Fruit fly (Drosophila melanogaster) whole organism, embryonic: ENCODE data around the gene Dus1.
A peak's percentile ranks its signal among the peaks of the same experiment; 100 is the strongest.

ENCODE experiments used
- ATbp ChIP-seq: fragments of 200-800 bp; sonication (Bioruptor generic); optimal IDR thresholded peaks from 2 replicates; lab custom pipeline; 2017; ENCODE audit warnings: missing biosample characterization, mild to moderate bottlenecking, missing genetic modification characterization, missing genetic modification reagents
- Atf6 ChIP-seq: fragments of 200-800 bp; sonication (Bioruptor generic); IDR thresholded peaks from 2 replicates; pipeline ENCODE4 v1.3.6; 2022; ENCODE audit warnings: missing biosample characterization, missing genetic modification characterization
- B-H1 ChIP-seq: fragments of 200-800 bp; sonication (Bioruptor generic); IDR thresholded peaks from 3 replicates; pipeline ENCODE4 v1.3.6; 2022; ENCODE audit warnings: missing biosample characterization, missing genetic modification characterization
- C15 ChIP-seq: fragments of 200-800 bp; sonication (Bioruptor generic); IDR thresholded peaks from 3 replicates; pipeline ENCODE4 v1.3.6; 2022; ENCODE audit warnings: missing biosample characterization, missing genetic modification characterization
- CG11093 ChIP-seq: fragments of 200-800 bp; sonication (Bioruptor generic); IDR thresholded peaks from 3 replicates; pipeline ENCODE4 v1.3.6; 2022; ENCODE audit warnings: missing biosample characterization, missing genetic modification characterization
- CG12391 ChIP-seq: fragments of 200-800 bp; sonication (Bioruptor generic); optimal IDR thresholded peaks from 3 replicates; lab custom pipeline; 2018; ENCODE audit warnings: missing biosample characterization, mild to moderate bottlenecking, missing genetic modification characterization, moderate library complexity
- CG13424 ChIP-seq: fragments of 200-800 bp; sonication (Bioruptor generic); optimal IDR thresholded peaks from 2 replicates; lab custom pipeline; 2019; ENCODE audit warnings: missing biosample characterization, mild to moderate bottlenecking, missing genetic modification characterization, moderate library complexity
- CG14014 ChIP-seq: fragments of 200-800 bp; sonication (Bioruptor generic); IDR thresholded peaks from 2 replicates; pipeline ENCODE4 v1.3.6; 2022; ENCODE audit warnings: missing biosample characterization, missing genetic modification characterization
- CG15073 ChIP-seq: fragments of 200-800 bp; sonication (Bioruptor generic); optimal IDR thresholded peaks from 2 replicates; lab custom pipeline; 2016; ENCODE audit warnings: missing biosample characterization, missing genetic modification characterization
- CG15696 ChIP-seq: fragments of 200-800 bp; sonication (Bioruptor generic); optimal IDR thresholded peaks from 2 replicates; lab custom pipeline; 2019; ENCODE audit warnings: missing biosample characterization, mild to moderate bottlenecking, missing genetic modification characterization, moderate library complexity
- CG1603 ChIP-seq: fragments of 200-800 bp; sonication (Bioruptor generic); optimal IDR thresholded peaks from 2 replicates; lab custom pipeline; 2019; ENCODE audit warnings: missing biosample characterization, mild to moderate bottlenecking, missing genetic modification characterization, moderate library complexity
- CG17912 ChIP-seq: fragments of 200-800 bp; sonication (Bioruptor generic); optimal IDR thresholded peaks from 2 replicates; lab custom pipeline; 2018; ENCODE audit warnings: missing biosample characterization, mild to moderate bottlenecking, missing genetic modification characterization
- CG1792 ChIP-seq: fragments of 200-800 bp; sonication (Bioruptor generic); optimal IDR thresholded peaks from 2 replicates; lab custom pipeline; 2016; ENCODE audit warnings: missing biosample characterization, missing genetic modification characterization
- CG30020 ChIP-seq: fragments of 200-800 bp; optimal IDR thresholded peaks from 2 replicates; lab custom pipeline; 2019; ENCODE audit warnings: missing biosample characterization, mild to moderate bottlenecking, missing genetic modification characterization, moderate library complexity
- CG33213 ChIP-seq: fragments of 200-800 bp; sonication (Bioruptor generic); optimal IDR thresholded peaks from 3 replicates; lab custom pipeline; 2016; ENCODE audit warnings: missing biosample characterization, missing genetic modification characterization
- CG34224 ChIP-seq: fragments of 200-800 bp; sonication (Bioruptor generic); IDR thresholded peaks from 3 replicates; pipeline ENCODE4 v1.3.6; 2022; ENCODE audit warnings: missing biosample characterization, missing genetic modification characterization; ENCODE audit not compliant: partially characterized antibody
- CG34422 ChIP-seq: fragments of 200-800 bp; sonication (Bioruptor generic); IDR thresholded peaks from 3 replicates; pipeline ENCODE4 v1.3.6; 2022; ENCODE audit warnings: missing biosample characterization, missing genetic modification characterization
- CG6683 ChIP-seq: fragments of 200-800 bp; sonication (Bioruptor generic); optimal IDR thresholded peaks from 2 replicates; lab custom pipeline; 2017; ENCODE audit warnings: missing biosample characterization, mild to moderate bottlenecking, missing genetic modification characterization, missing genetic modification reagents
- CG8924 ChIP-seq: fragments of 200-800 bp; optimal IDR thresholded peaks from 3 replicates; lab custom pipeline; 2019; ENCODE audit warnings: missing biosample characterization, mild to moderate bottlenecking, missing genetic modification characterization, moderate library complexity
- Dip3 ChIP-seq: fragments of 200-800 bp; sonication (Bioruptor generic); optimal IDR thresholded peaks from 3 replicates; lab custom pipeline; 2016; ENCODE audit warnings: missing biosample characterization, missing genetic modification characterization
- Ets65A ChIP-seq: fragments of 200-800 bp; sonication (Bioruptor generic); peaks from one replicate; lab custom pipeline; 2016; ENCODE audit warnings: missing biosample characterization, missing genetic modification characterization
- Ets97D ChIP-seq: fragments of 200-800 bp; sonication (Bioruptor generic); optimal IDR thresholded peaks from 3 replicates; lab custom pipeline; 2016; ENCODE audit warnings: missing biosample characterization, missing genetic modification characterization
- Fer1 ChIP-seq: fragments of 200-800 bp; sonication (Bioruptor generic); optimal IDR thresholded peaks from 2 replicates; lab custom pipeline; 2017; ENCODE audit warnings: missing biosample characterization, mild to moderate bottlenecking, missing genetic modification characterization
- Gug ChIP-seq: fragments of 200-800 bp; sonication (Bioruptor generic); IDR thresholded peaks from 4 replicates; pipeline ENCODE4 v1.3.6; 2022; ENCODE audit warnings: missing biosample characterization, missing genetic modification characterization
- HLH4C ChIP-seq: fragments of 200-800 bp; sonication (Bioruptor generic); IDR thresholded peaks from 3 replicates; pipeline ENCODE4 v1.3.6; 2022; ENCODE audit warnings: missing biosample characterization, missing genetic modification characterization; ENCODE audit not compliant: partially characterized antibody
- Hey ChIP-seq: fragments of 200-800 bp; sonication (Bioruptor generic); optimal IDR thresholded peaks from 3 replicates; lab custom pipeline; 2018; ENCODE audit warnings: missing biosample characterization, mild to moderate bottlenecking, missing genetic modification characterization
- Meics ChIP-seq: fragments of 200-800 bp; sonication (Bioruptor generic); optimal IDR thresholded peaks from 2 replicates; lab custom pipeline; 2017; ENCODE audit warnings: missing biosample characterization, mild to moderate bottlenecking, missing genetic modification characterization
- NK7.1 ChIP-seq: fragments of 200-800 bp; sonication (Bioruptor generic); optimal IDR thresholded peaks from 3 replicates; lab custom pipeline; 2016; ENCODE audit warnings: missing biosample characterization, missing genetic modification characterization
- Pdp1 ChIP-seq, 2 experiments: fragments of 200-800 bp; sonication (Bioruptor generic); optimal IDR thresholded peaks; 3 replicates each; lab custom pipeline; 2016; ENCODE audit warnings: missing biosample characterization in 2 of 2, missing genetic modification characterization in 2 of 2, mild to moderate bottlenecking in 1 of 2, moderate library complexity in 1 of 2
- bbx ChIP-seq: fragments of 200-800 bp; sonication (Bioruptor generic); IDR thresholded peaks from 2 replicates; pipeline ENCODE4 v1.3.6; 2022; ENCODE audit warnings: missing biosample characterization, missing genetic modification characterization; ENCODE audit not compliant: partially characterized antibody
- bigmax ChIP-seq: fragments of 200-800 bp; sonication (Bioruptor generic); optimal IDR thresholded peaks from 2 replicates; lab custom pipeline; 2018; ENCODE audit warnings: missing biosample characterization, mild to moderate bottlenecking, missing genetic modification characterization
- caup ChIP-seq: fragments of 200-800 bp; sonication (Bioruptor generic); optimal IDR thresholded peaks from 3 replicates; lab custom pipeline; 2017; ENCODE audit warnings: missing biosample characterization, mild to moderate bottlenecking, missing genetic modification characterization, moderate library complexity; ENCODE audit not compliant: severe bottlenecking
- cg ChIP-seq: fragments of 200-800 bp; sonication (Bioruptor generic); optimal IDR thresholded peaks from 3 replicates; lab custom pipeline; 2019; ENCODE audit warnings: missing biosample characterization, mild to moderate bottlenecking, missing genetic modification characterization, moderate library complexity
- dmrt99B ChIP-seq: fragments of 200-800 bp; sonication (Bioruptor generic); optimal IDR thresholded peaks from 2 replicates; lab custom pipeline; 2018; ENCODE audit warnings: missing biosample characterization, mild to moderate bottlenecking, missing genetic modification characterization, moderate library complexity
- grau ChIP-seq: fragments of 200-800 bp; optimal IDR thresholded peaks from 3 replicates; lab custom pipeline; 2019; ENCODE audit warnings: missing biosample characterization, mild to moderate bottlenecking, missing genetic modification characterization, moderate library complexity
- gro ChIP-seq: fragments of 200-800 bp; sonication (Bioruptor generic); optimal IDR thresholded peaks from 2 replicates; lab custom pipeline; 2016; ENCODE audit warnings: missing biosample characterization, missing genetic modification characterization
- jing ChIP-seq: fragments of 200-800 bp; sonication (Bioruptor generic); optimal IDR thresholded peaks from 2 replicates; lab custom pipeline; 2018; ENCODE audit warnings: missing biosample characterization, mild to moderate bottlenecking, missing genetic modification characterization
- jumu ChIP-seq: fragments of 200-800 bp; sonication (Bioruptor generic); optimal IDR thresholded peaks from 3 replicates; lab custom pipeline; 2016; ENCODE audit warnings: missing biosample characterization, missing genetic modification characterization
- knrl ChIP-seq: fragments of 200-800 bp; sonication (Bioruptor generic); IDR thresholded peaks from 3 replicates; pipeline ENCODE4 v1.3.6; 2022; ENCODE audit warnings: missing biosample characterization, missing genetic modification characterization; ENCODE audit not compliant: partially characterized antibody
- lmd ChIP-seq: fragments of 200-800 bp; sonication (Bioruptor generic); IDR thresholded peaks from 2 replicates; pipeline ENCODE4 v1.3.6; 2022; ENCODE audit warnings: missing biosample characterization, missing genetic modification characterization
- lola ChIP-seq, 3 experiments: fragments of >200 bp in 2 of 3; fragments of 200-800 bp in 1 of 3; sonication (Bioruptor generic) in 1 of 3; optimal IDR thresholded peaks; 2 replicates each; lab custom pipeline; 2017 to 2019; ENCODE audit warnings: missing biosample characterization in 3 of 3, missing genetic modification characterization in 3 of 3, mild to moderate bottlenecking in 1 of 3, moderate library complexity in 1 of 3
- nmo ChIP-seq: fragments of 200-800 bp; sonication (Bioruptor generic); optimal IDR thresholded peaks from 2 replicates; lab custom pipeline; 2018; ENCODE audit warnings: missing biosample characterization, mild to moderate bottlenecking, missing genetic modification characterization, moderate library complexity
- pum ChIP-seq: fragments of 200-800 bp; sonication (Bioruptor generic); optimal IDR thresholded peaks from 2 replicates; lab custom pipeline; 2016; ENCODE audit warnings: missing biosample characterization, missing genetic modification characterization
- shn ChIP-seq: fragments of 200-800 bp; sonication (Bioruptor generic); optimal IDR thresholded peaks from 3 replicates; lab custom pipeline; 2016; ENCODE audit warnings: missing biosample characterization, missing genetic modification characterization
- sisA ChIP-seq: fragments of 200-800 bp; sonication (Bioruptor generic); IDR thresholded peaks from 2 replicates; pipeline ENCODE4 v1.3.6; 2022; ENCODE audit warnings: missing biosample characterization, missing genetic modification characterization
- sna ChIP-seq: fragments of 200-800 bp; sonication (Bioruptor generic); IDR thresholded peaks from 2 replicates; pipeline ENCODE4 v1.3.6; 2022; ENCODE audit warnings: missing biosample characterization, missing genetic modification characterization; ENCODE audit not compliant: partially characterized antibody
- sob ChIP-seq: fragments of 200-800 bp; sonication (Bioruptor generic); IDR thresholded peaks from 2 replicates; pipeline ENCODE4 v1.3.6; 2022; ENCODE audit warnings: missing biosample characterization, missing genetic modification characterization
- tup ChIP-seq: fragments of 200-800 bp; sonication (Bioruptor generic); optimal IDR thresholded peaks from 2 replicates; lab custom pipeline; 2016; ENCODE audit warnings: missing biosample characterization, mild to moderate bottlenecking, missing genetic modification characterization, moderate library complexity
- zen2 ChIP-seq: fragments of 200-800 bp; sonication (Bioruptor generic); IDR thresholded peaks from 3 replicates; pipeline ENCODE4 v1.3.6; 2022; ENCODE audit warnings: missing biosample characterization, missing genetic modification characterization; ENCODE audit not compliant: partially characterized antibody

Gene Dus1

dm6 chr2L:203529-204127 is 67.9 kb downstream of the Dus1 start, which contains the start of gene mRpL10 (continued):
- TF ChIP-seq B-H1 (GFP tag; lab: Robert Waterston, UW) (no peak), Dip3 (peak; percentile 17), CG13424 (tag; lab: Kevin White, UChicago) (peak; percentile 42), sob (GFP tag; lab: Robert Waterston, UW) (peak; percentile 68), sisA (GFP tag; lab: Robert Waterston, UW) (no peak), ATbp (GFP tag; lab: Kevin White, UChicago) (no peak), grau (tag; lab: Kevin White, UChicago) (no peak), CG15696 (no peak), gro (GFP tag; lab: Kevin White, UChicago) (no peak), Ets97D (GFP tag; lab: Kevin White, UChicago) (peak; percentile 52), HLH4C (GFP tag; lab: Robert Waterston, UW) (peak; percentile 86), tup (GFP tag; lab: Kevin White, UChicago) (no peak), NK7.1 (no peak), CG17912 (GFP tag; lab: Kevin White, UChicago) (no peak), nmo (GFP tag; lab: Kevin White, UChicago) (no peak), sna (peak; percentile 77), Fer1 (peak; percentile 43), shn (GFP tag; lab: Kevin White, UChicago) (no peak), knrl (GFP tag; lab: Robert Waterston, UW) (peak; percentile 91), Meics (GFP tag; lab: Kevin White, UChicago) (no peak), jing (GFP tag; lab: Kevin White, UChicago) (no peak), Hey (no peak), zen2 (peak; percentile 85), Ets65A (GFP tag; lab: Kevin White, UChicago) (peak; percentile 50), Gug (GFP tag; lab: Robert Waterston, UW) (no peak), C15 (GFP tag; lab: Robert Waterston, UW) (no peak), jumu (GFP tag; lab: Kevin White, UChicago) (no peak), CG6683 (GFP tag; lab: Kevin White, UChicago) (no peak), pum (GFP tag; lab: Kevin White, UChicago) (no peak), CG15073 (GFP tag; lab: Kevin White, UChicago) (no peak), Atf6 (GFP tag; lab: Robert Waterston, UW) (0 out of 2 replicates have a peak, but pooled peaks have one; percentile 11), CG34422 (GFP tag; lab: Robert Waterston, UW) (peak; percentile 36; the same call in 1 of the 3 replicates), CG8924 (tag; lab: Kevin White, UChicago) (peak; percentile 37), lola (GFP tag; optimal IDR thresholded peaks at IDR 0.05; lab: Kevin White, UChicago) (no peak), CG1792 (GFP tag; lab: Kevin White, UChicago) (no peak), lmd (GFP tag; lab: Robert Waterston, UW) (no peak), CG11093 (GFP tag; lab: Robert Waterston, UW) (no peak), CG14014 (GFP tag; lab: Robert Waterston, UW) (no peak), dmrt99B (tag; lab: Kevin White, UChicago) (no peak), Pdp1 (GFP tag; optimal IDR thresholded peaks at IDR 0.05; lab: Kevin White, UChicago) (peak in 1 of 2 experiments; percentile 93), caup (no peak), CG1603 (tag; lab: Kevin White, UChicago) (no peak), CG34224 (GFP tag; lab: Robert Waterston, UW) (peak; percentile 95), bbx (GFP tag; lab: Robert Waterston, UW) (peak; percentile 91), CG30020 (tag; lab: Kevin White, UChicago) (peak; percentile 65), cg (GFP tag; lab: Kevin White, UChicago) (no peak), CG33213 (GFP tag; lab: Kevin White, UChicago) (no peak), CG12391 (peak; percentile 56), bigmax (no peak)
